Worm (Caenorhabditis elegans): ENCODE results near the gene Y38H6C.21.
"Not testable (repeated sequence)": the region's sequence is repeated elsewhere in the genome, so short reads cannot be mapped to it uniquely, and the experiment has no call there.

Y38H6C.21 gene

ce11 chrV:20564054-20564453 lies 9.0 kb upstream of the Y38H6C.21 start, which contains the start of gene F26F2.13:
Gene F26F2.13 (plus strand): TSS chrV:20564354.
- TF ChIP-seq lin-15B, lsy-12, egl-5 (tag; optimal IDR thresholded peaks at IDR 0.05): not testable (repeated sequence)

ce11 chrV:20561795-20562194 lies 6.7 kb upstream of the Y38H6C.21 start, which contains the start of gene F26F2.1:
Gene F26F2.1 (minus strand): TSS chrV:20561895.
- TF ChIP-seq nhr-43 (tag; optimal IDR thresholded peaks at IDR 0.05; ENCODE audit: poor library complexity, severe bottlenecking) (no peak), ama-1 (optimal IDR thresholded peaks at IDR 0.05) (no peak), nhr-67 (tag; optimal IDR thresholded peaks at IDR 0.05) (no peak), R02D3.7 (tag; optimal IDR thresholded peaks at IDR 0.05) (no peak), pha-4 (tag; optimal IDR thresholded peaks at IDR 0.05) (no peak), eor-1 (tag; optimal IDR thresholded peaks at IDR 0.05) (no peak), mml-1 (tag; optimal IDR thresholded peaks at IDR 0.05) (no peak), nhr-76 (tag; optimal IDR thresholded peaks at IDR 0.05) (no peak), lin-39 (tag; optimal IDR thresholded peaks at IDR 0.05) (no peak), egl-27 (tag; optimal IDR thresholded peaks at IDR 0.05) (no peak), elt-1 (tag; optimal IDR thresholded peaks at IDR 0.05) (no peak), zag-1 (tag; optimal IDR thresholded peaks at IDR 0.05) (no peak), sea-2 (GFP tag; optimal IDR thresholded peaks at IDR 0.05) (no peak), daf-12 (tag; optimal IDR thresholded peaks at IDR 0.05) (no peak), unc-62 (GFP tag; optimal IDR thresholded peaks at IDR 0.05) (no peak), jun-1 (tag; optimal IDR thresholded peaks at IDR 0.05) (no peak), fkh-2 (tag; optimal IDR thresholded peaks at IDR 0.05) (no peak), egl-5 (tag; optimal IDR thresholded peaks at IDR 0.05) (no peak)

- TF ChIP-seq egl-27 (tag; optimal IDR thresholded peaks at IDR 0.05) (no peak), tbx-2 (tag; optimal IDR thresholded peaks at IDR 0.05) (no peak), zag-1 (tag; optimal IDR thresholded peaks at IDR 0.05) (no peak), lin-39 (tag; optimal IDR thresholded peaks at IDR 0.05) (no peak), mml-1 (tag; optimal IDR thresholded peaks at IDR 0.05) (no peak), lsy-12 (tag; optimal IDR thresholded peaks at IDR 0.05) (no peak)
Observed at ce11 chrV:20558270-20558669, 3.2 kb upstream of the Y38H6C.21 start, which contains the start of gene abf-4. Gene abf-4 (minus strand): TSS chrV:20558370.

- TF ChIP-seq nhr-28 (tag; optimal IDR thresholded peaks at IDR 0.05) = no peak
- no peak for TF ChIP-seq ceh-16 (tag; optimal IDR thresholded peaks at IDR 0.05)
- no peak for TF ChIP-seq hmg-11 (tag; optimal IDR thresholded peaks at IDR 0.05)
- TF ChIP-seq elt-3 (tag; optimal IDR thresholded peaks at IDR 0.05) = no peak
- no peak for TF ChIP-seq ceh-28 (tag; optimal IDR thresholded peaks at IDR 0.05)
- TF ChIP-seq nhr-43 (tag; optimal IDR thresholded peaks at IDR 0.05; ENCODE audit: poor library complexity, severe bottlenecking) = no peak
- no peak for TF ChIP-seq aly-2 (tag; optimal IDR thresholded peaks at IDR 0.05)
- TF ChIP-seq nhr-76 (tag; optimal IDR thresholded peaks at IDR 0.05) = no peak
- TF ChIP-seq unc-62 (GFP tag; optimal IDR thresholded peaks at IDR 0.05) = no peak
- TF ChIP-seq egl-27 (tag; optimal IDR thresholded peaks at IDR 0.05) = no peak
- TF ChIP-seq ztf-11 (tag; optimal IDR thresholded peaks at IDR 0.05) = no peak
- TF ChIP-seq skn-1 (tag; optimal IDR thresholded peaks at IDR 0.05) = no peak
- TF ChIP-seq R02D3.7 (tag; optimal IDR thresholded peaks at IDR 0.05) = no peak
- TF ChIP-seq fos-1 (tag; optimal IDR thresholded peaks at IDR 0.05) = no peak
- no peak for TF ChIP-seq elt-2 (tag; optimal IDR thresholded peaks at IDR 0.05)
- no peak for TF ChIP-seq nhr-67 (tag; optimal IDR thresholded peaks at IDR 0.05)
- TF ChIP-seq jun-1 (tag; optimal IDR thresholded peaks at IDR 0.05) = no peak
- no peak for TF ChIP-seq nhr-25 (tag; optimal IDR thresholded peaks at IDR 0.05)
Observed at ce11 chrV:20556260-20556659, 1.2 kb upstream of the Y38H6C.21 start, which contains the start of gene Y38H6C.23. Gene Y38H6C.23 (minus strand): TSS chrV:20556360.

ce11 chrV:20552971-20553370 lies 2.1 kb downstream of the Y38H6C.21 start, which contains the start of gene vmo-1:
Gene vmo-1 (minus strand): TSS chrV:20553071.
- TF ChIP-seq zag-1 (tag; optimal IDR thresholded peaks at IDR 0.05) = no peak
- TF ChIP-seq nhr-11 (tag; optimal IDR thresholded peaks at IDR 0.05) = no peak
- no peak for TF ChIP-seq ztf-11 (tag; optimal IDR thresholded peaks at IDR 0.05)
- TF ChIP-seq mdl-1 (tag; optimal IDR thresholded peaks at IDR 0.05) = no peak
- no peak for TF ChIP-seq ama-1 (optimal IDR thresholded peaks at IDR 0.05)
- TF ChIP-seq skn-1 (tag; optimal IDR thresholded peaks at IDR 0.05) = no peak
- TF ChIP-seq jun-1 (tag; optimal IDR thresholded peaks at IDR 0.05) = no peak
